Worm (Caenorhabditis elegans) whole organism, L2 larva: ENCODE results near the gene C34H4.1.

Experiments used
- C34F6.9 ChIP-seq: fragments of 150-350 bp; optimal IDR thresholded peaks from 2 replicates; lab custom pipeline; 2014; ENCODE audit warnings: missing biosample characterization, missing genetic modification characterization
- R02D3.7 ChIP-seq: fragments of 150-350 bp; optimal IDR thresholded peaks from 2 replicates; lab custom pipeline; 2014; ENCODE audit warnings: missing biosample characterization, missing genetic modification characterization
- Y55F3AM.14 ChIP-seq: fragments of 200-800 bp; sonication (Bioruptor generic); optimal IDR thresholded peaks from 2 replicates; lab custom pipeline; 2018; ENCODE audit warnings: mild to moderate bottlenecking, missing genetic modification characterization, missing compliant biosample characterization
- alr-1 ChIP-seq: fragments of 150-350 bp; optimal IDR thresholded peaks from 2 replicates; lab custom pipeline; 2014; ENCODE audit warnings: missing biosample characterization, missing genetic modification characterization
- aly-2 ChIP-seq: fragments of 150-350 bp; optimal IDR thresholded peaks from 2 replicates; lab custom pipeline; 2014; ENCODE audit warnings: missing biosample characterization, missing genetic modification characterization
- ama-1 ChIP-seq: fragments of 150-350 bp; optimal IDR thresholded peaks from 2 replicates; lab custom pipeline; 2018; ENCODE audit warnings: inconsistent platforms
- blmp-1 ChIP-seq: sonication (generic microtip); optimal IDR thresholded peaks from 2 replicates; lab custom pipeline; 2017; ENCODE audit warnings: missing genetic modification characterization, mild to moderate bottlenecking, missing compliant biosample characterization, antibody characterized with exemption, moderate library complexity; ENCODE audit not compliant: insufficient read depth
- ceh-16 ChIP-seq: fragments of 150-350 bp; optimal IDR thresholded peaks from 2 replicates; lab custom pipeline; 2014; ENCODE audit warnings: missing biosample characterization, missing genetic modification characterization
- ceh-82 ChIP-seq: fragments of 150-350 bp; optimal IDR thresholded peaks from 2 replicates; lab custom pipeline; 2014; ENCODE audit warnings: missing biosample characterization, missing genetic modification characterization
- crh-2 ChIP-seq: sonication (generic microtip); optimal IDR thresholded peaks from 2 replicates; lab custom pipeline; 2017; ENCODE audit warnings: missing biosample characterization, missing genetic modification characterization
- dmd-4 ChIP-seq: sonication (generic microtip); optimal IDR thresholded peaks from 2 replicates; lab custom pipeline; 2017; ENCODE audit warnings: missing biosample characterization, missing genetic modification characterization
- egl-27 ChIP-seq: sonication (generic microtip); optimal IDR thresholded peaks from 3 replicates; lab custom pipeline; 2017; ENCODE audit warnings: missing biosample characterization, missing genetic modification reagents, missing genetic modification characterization
- elt-1 ChIP-seq: fragments of 150-350 bp; optimal IDR thresholded peaks from 2 replicates; lab custom pipeline; 2014; ENCODE audit warnings: missing biosample characterization, missing genetic modification characterization
- lin-11 ChIP-seq: fragments of 150-350 bp; sonication (generic microtip); optimal IDR thresholded peaks from 2 replicates; lab custom pipeline; 2014; ENCODE audit warnings: missing biosample characterization, missing genetic modification characterization, inconsistent platforms, mixed read lengths
- lin-39 ChIP-seq: fragments of 150-350 bp; optimal IDR thresholded peaks from 2 replicates; lab custom pipeline; 2014; ENCODE audit warnings: missing biosample characterization, missing genetic modification reagents, missing genetic modification characterization
- mab-5 ChIP-seq: fragments of 150-350 bp; optimal IDR thresholded peaks from 2 replicates; lab custom pipeline; 2014; ENCODE audit warnings: missing biosample characterization, missing genetic modification characterization
- mbf-1 ChIP-seq: sonication (generic microtip); optimal IDR thresholded peaks from 2 replicates; lab custom pipeline; 2017; ENCODE audit warnings: missing biosample characterization, missing genetic modification characterization
- nhr-11 ChIP-seq: fragments of 150-350 bp; optimal IDR thresholded peaks from 2 replicates; lab custom pipeline; 2014; ENCODE audit warnings: missing biosample characterization, missing genetic modification characterization
- nhr-12 ChIP-seq: fragments of 150-350 bp; optimal IDR thresholded peaks from 2 replicates; lab custom pipeline; 2014; ENCODE audit warnings: missing biosample characterization, missing genetic modification characterization
- nhr-129 ChIP-seq: fragments of 150-350 bp; optimal IDR thresholded peaks from 2 replicates; lab custom pipeline; 2014; ENCODE audit warnings: missing biosample characterization, missing genetic modification characterization
- nhr-21 ChIP-seq: fragments of 150-350 bp; optimal IDR thresholded peaks from 2 replicates; lab custom pipeline; 2014; ENCODE audit warnings: missing biosample characterization, missing genetic modification characterization
- nhr-25 ChIP-seq: fragments of 150-350 bp; sonication (generic microtip); optimal IDR thresholded peaks from 3 replicates; lab custom pipeline; 2014; ENCODE audit warnings: missing biosample characterization, missing genetic modification characterization
- nhr-6 ChIP-seq: fragments of 150-350 bp; optimal IDR thresholded peaks from 2 replicates; lab custom pipeline; 2014; ENCODE audit warnings: missing biosample characterization, missing genetic modification characterization
- nhr-77 ChIP-seq: fragments of 150-350 bp; optimal IDR thresholded peaks from 2 replicates; lab custom pipeline; 2014; ENCODE audit warnings: missing biosample characterization, missing genetic modification characterization
- sem-4 ChIP-seq: fragments of 150-350 bp; optimal IDR thresholded peaks from 2 replicates; lab custom pipeline; 2014; ENCODE audit warnings: missing biosample characterization, missing genetic modification reagents, missing genetic modification characterization
- skn-1 ChIP-seq: sonication (generic microtip); optimal IDR thresholded peaks from 2 replicates; lab custom pipeline; 2017; ENCODE audit warnings: missing biosample characterization, missing genetic modification characterization
- sma-3 ChIP-seq: sonication (generic microtip); optimal IDR thresholded peaks from 2 replicates; lab custom pipeline; 2016; ENCODE audit warnings: missing genetic modification reagents, missing genetic modification characterization, missing compliant biosample characterization
- unc-39 ChIP-seq: fragments of 150-350 bp; optimal IDR thresholded peaks from 2 replicates; lab custom pipeline; 2014; ENCODE audit warnings: missing biosample characterization, missing genetic modification characterization
- unc-55 ChIP-seq: fragments of 150-350 bp; sonication (generic microtip); optimal IDR thresholded peaks from 3 replicates; lab custom pipeline; 2014; ENCODE audit warnings: missing biosample characterization, missing genetic modification reagents, missing genetic modification characterization
- zag-1 ChIP-seq: fragments of 150-350 bp; optimal IDR thresholded peaks from 2 replicates; lab custom pipeline; 2014; ENCODE audit warnings: missing biosample characterization, missing genetic modification characterization
- ztf-1 ChIP-seq: fragments of 200-800 bp; sonication (Bioruptor generic); conservative IDR thresholded peaks from 2 replicates; pipeline ENCODE4 v1.3.6; 2022; ENCODE audit warnings: missing genetic modification characterization, missing compliant biosample characterization
- ztf-4 ChIP-seq: fragments of 150-350 bp; optimal IDR thresholded peaks from 2 replicates; lab custom pipeline; 2014; ENCODE audit warnings: missing biosample characterization, missing genetic modification characterization

Gene C34H4.1

DNA sequence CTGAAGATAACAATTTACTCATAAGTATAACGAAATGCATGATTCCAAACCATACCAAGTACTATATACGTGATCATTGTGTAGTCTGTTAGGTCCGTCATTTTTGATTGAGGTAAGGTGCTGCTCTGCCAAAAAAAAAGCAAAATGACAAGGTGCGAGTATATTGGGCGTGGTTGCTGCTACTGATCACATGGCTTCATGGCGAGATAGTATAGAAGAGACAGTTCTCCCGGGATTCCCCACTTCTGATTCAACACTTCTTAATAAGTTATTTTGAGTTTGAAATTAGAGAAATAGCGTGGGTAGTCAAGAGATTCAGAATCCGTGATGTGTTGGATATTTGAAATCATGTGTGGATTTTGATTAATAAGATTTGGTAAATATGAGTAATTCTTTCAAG, 34.2 kb upstream of the C34H4.1 start, which contains the start of gene K03H6.4:
Gene K03H6.4, minus strand, starts transcription at position 101 of the 400 bp plus-strand sequence.
- no peak for TF ChIP-seq nhr-6
- TF ChIP-seq lin-39, result no peak
- no peak for TF ChIP-seq R02D3.7 (tag; lab: Kevin White, UChicago)
- TF ChIP-seq aly-2 (tag; lab: Kevin White, UChicago), result no peak
- TF ChIP-seq lin-11 (tag; lab: Kevin White, UChicago), result no peak
- no peak for TF ChIP-seq nhr-129 (tag; lab: Kevin White, UChicago)
- TF ChIP-seq C34F6.9 (tag; lab: Kevin White, UChicago), result no peak
- TF ChIP-seq ceh-82 (tag; lab: Kevin White, UChicago), result no peak

DNA sequence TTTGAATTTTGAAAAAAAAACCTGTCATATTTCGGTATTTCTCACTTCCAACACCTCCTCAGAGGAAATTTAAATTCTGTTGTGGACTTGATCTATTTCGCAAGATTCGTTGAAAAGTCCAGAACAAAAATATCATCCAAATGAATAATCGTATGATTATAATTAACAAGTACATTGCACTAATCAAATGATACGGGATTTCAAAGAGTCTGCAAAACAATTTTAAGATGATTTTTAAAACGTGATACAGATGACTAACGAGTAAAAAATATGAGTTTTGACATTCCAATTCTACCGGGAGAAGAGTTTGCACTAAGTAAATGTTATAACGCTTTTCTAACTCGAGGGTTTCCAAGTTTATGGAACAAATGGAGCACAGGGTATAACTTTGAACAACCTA, 33.0 kb upstream of the C34H4.1 start:
- TF ChIP-seq Y55F3AM.14 (GFP tag; lab: Kevin White, UChicago) (no peak), skn-1 (peak; percentile 74)
- TF ChIP-seq, all 48 proteins: peak for 1

DNA sequence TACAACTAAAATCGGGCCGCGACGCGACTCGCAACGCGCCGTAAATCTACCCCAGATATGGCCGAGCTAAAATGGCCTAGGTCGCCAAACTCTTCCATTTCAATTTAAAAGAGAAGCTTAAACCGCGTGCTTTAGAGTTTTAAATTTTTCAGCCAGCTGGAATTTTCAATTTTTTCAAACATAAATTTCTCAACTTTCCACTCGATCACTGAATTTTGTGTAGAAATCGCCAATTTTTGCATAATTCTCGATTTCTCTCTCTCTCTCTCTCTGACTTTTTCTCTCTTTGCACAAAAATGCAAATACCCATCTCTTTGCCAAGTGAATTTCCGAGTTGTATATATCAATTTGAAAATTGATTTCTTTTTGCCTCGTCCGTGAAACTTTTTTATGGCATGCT, 32.0 kb upstream of the C34H4.1 start, which contains the start of gene K03H6.1:
Gene K03H6.1, plus strand, starts transcription at position 301 of the 400 bp plus-strand sequence.
- no peak for TF ChIP-seq alr-1 (tag; lab: Kevin White, UChicago)
- TF ChIP-seq ztf-4 (tag; lab: Kevin White, UChicago), result no peak
- TF ChIP-seq, all 48 proteins: peak for 0

DNA sequence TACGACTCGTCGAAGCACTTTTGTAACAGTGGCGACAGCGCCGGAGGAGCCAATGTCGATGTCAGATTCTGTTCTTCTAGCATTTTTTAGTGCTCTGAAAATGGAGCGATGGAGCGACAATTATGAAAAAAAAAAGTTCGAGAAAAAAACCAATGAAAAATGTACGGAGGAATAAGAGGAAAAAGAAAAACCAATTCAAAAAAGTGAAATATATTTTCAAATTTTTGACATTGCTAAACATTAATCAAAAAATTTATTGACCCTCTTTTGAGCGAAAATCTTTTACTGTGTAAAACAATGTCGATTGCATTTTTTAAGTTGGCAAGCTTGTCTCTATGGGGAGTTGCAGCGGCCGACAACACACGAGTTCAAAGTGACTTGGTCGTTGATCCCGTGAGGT, 19.1 kb upstream of the C34H4.1 start, which contains the start of gene K03H6.5:
Gene K03H6.5, minus strand, starts transcription at position 101 of the 400 bp plus-strand sequence.
- TF ChIP-seq C34F6.9 (tag; lab: Kevin White, UChicago) (no peak), alr-1 (tag; lab: Kevin White, UChicago) (no peak), nhr-11 (tag; lab: Kevin White, UChicago) (no peak), skn-1 (no peak), dmd-4 (tag; lab: Kevin White, UChicago) (no peak), elt-1 (tag; lab: Kevin White, UChicago) (no peak), unc-55 (GFP tag; lab: Kevin White, UChicago) (no peak), mbf-1 (no peak), lin-11 (tag; lab: Kevin White, UChicago) (no peak), ztf-1 (GFP tag; lab: Robert Waterston, UW) (no peak), crh-2 (tag; lab: Kevin White, UChicago) (no peak), unc-39 (no peak), ceh-82 (tag; lab: Kevin White, UChicago) (no peak), sma-3 (no peak)

DNA sequence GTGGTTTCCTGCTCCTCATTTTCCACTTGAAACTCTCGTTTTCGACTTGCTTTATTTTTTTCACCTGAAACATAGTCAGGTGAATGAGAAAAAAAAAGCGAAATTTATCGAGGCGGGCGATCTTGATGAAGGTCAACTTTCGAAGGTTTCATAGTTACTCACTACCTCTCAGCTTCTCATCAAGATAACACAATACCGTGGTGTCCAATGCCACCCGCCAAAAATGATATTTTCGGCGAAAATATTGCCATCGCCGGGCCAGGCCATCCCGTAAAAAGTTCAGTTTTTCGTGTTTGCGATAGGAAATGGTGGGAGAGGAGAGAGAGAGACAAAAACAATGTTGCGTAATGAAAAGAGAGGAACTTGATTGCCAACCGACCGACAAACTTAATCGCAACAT, 8.2 kb upstream of the C34H4.1 start:
- TF ChIP-seq nhr-25 (tag; lab: Kevin White, UChicago), result peak; percentile 64
- no peak for TF ChIP-seq crh-2 (tag; lab: Kevin White, UChicago)
- peak; percentile 63 for TF ChIP-seq ceh-16 (tag; lab: Kevin White, UChicago)
- no peak for TF ChIP-seq lin-39
- TF ChIP-seq egl-27 (tag; lab: Kevin White, UChicago), result no peak
- TF ChIP-seq unc-39, result no peak
- no peak for TF ChIP-seq sem-4 (tag; lab: Kevin White, UChicago)
- TF ChIP-seq blmp-1, result peak; percentile 88
- TF ChIP-seq mbf-1, result no peak
- TF ChIP-seq, all 48 proteins: peak for 3

DNA sequence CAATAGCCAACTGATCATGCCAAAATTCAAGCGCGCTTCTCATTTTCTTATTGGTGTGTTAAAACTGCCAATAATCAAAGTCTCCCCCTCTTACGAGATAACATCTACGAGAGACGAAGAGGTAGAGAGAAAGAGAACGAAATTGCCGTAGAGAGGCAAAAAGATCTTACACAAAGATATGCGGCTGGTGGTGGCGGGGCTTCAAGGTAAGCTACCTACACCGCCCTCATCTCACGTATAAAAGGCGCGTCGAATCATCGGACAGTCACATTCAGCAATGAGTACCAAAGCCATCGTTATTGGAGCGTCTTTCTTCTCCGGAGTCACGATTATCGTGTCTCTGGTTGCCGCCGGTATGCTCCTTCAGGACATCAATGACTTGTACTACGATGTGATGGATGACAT, 6.9 kb upstream of the C34H4.1 start, which contains the start of gene col-107:
Gene col-107, plus strand, starts transcription at position 265 of the 405 bp plus-strand sequence.
- TF ChIP-seq dmd-4 (tag; lab: Kevin White, UChicago) (no peak), unc-55 (GFP tag; lab: Kevin White, UChicago) (no peak), nhr-21 (tag; lab: Kevin White, UChicago) (no peak), nhr-12 (tag; lab: Kevin White, UChicago) (no peak), lin-39 (no peak), nhr-25 (tag; lab: Kevin White, UChicago) (peak; percentile 67), aly-2 (tag; lab: Kevin White, UChicago) (no peak), nhr-77 (tag; lab: Kevin White, UChicago) (no peak), ceh-16 (tag; lab: Kevin White, UChicago) (peak; percentile 50), sem-4 (tag; lab: Kevin White, UChicago) (no peak), zag-1 (tag; lab: Kevin White, UChicago) (no peak), blmp-1 (peak; percentile 12), ama-1 (lab: Kevin White, UChicago) (peak; percentile 89), Y55F3AM.14 (GFP tag; lab: Kevin White, UChicago) (no peak), mab-5 (tag; lab: Kevin White, UChicago) (no peak), egl-27 (tag; lab: Kevin White, UChicago) (no peak), ztf-4 (tag; lab: Kevin White, UChicago) (no peak)
